Fruit fly (Drosophila melanogaster) whole organism, embryonic: Measurements from ENCODE around the gene CG16789.

Experiments
- ATbp ChIP-seq: fragments of 200-800 bp; sonication (Bioruptor generic); optimal IDR thresholded peaks from 2 replicates; lab custom pipeline; 2017; ENCODE audit warnings: missing biosample characterization, mild to moderate bottlenecking, missing genetic modification characterization, missing genetic modification reagents
- B-H2 ChIP-seq: fragments of 200-800 bp; sonication (Bioruptor generic); optimal IDR thresholded peaks from 2 replicates; lab custom pipeline; 2018; ENCODE audit warnings: missing biosample characterization, mild to moderate bottlenecking, missing genetic modification characterization
- Bdp1 ChIP-seq: fragments of 200-800 bp; sonication (Bioruptor generic); optimal IDR thresholded peaks from 3 replicates; lab custom pipeline; 2016; ENCODE audit warnings: missing biosample characterization, missing genetic modification characterization
- Bteb2 ChIP-seq: fragments of 200-800 bp; sonication (Bioruptor generic); optimal IDR thresholded peaks from 2 replicates; lab custom pipeline; 2016; ENCODE audit warnings: missing biosample characterization, missing genetic modification characterization
- CG10462 ChIP-seq: fragments of 200-800 bp; sonication (Bioruptor generic); optimal IDR thresholded peaks from 2 replicates; lab custom pipeline; 2016; ENCODE audit warnings: missing biosample characterization, missing genetic modification characterization
- CG10565 ChIP-seq: fragments of 200-800 bp; sonication (Bioruptor generic); optimal IDR thresholded peaks from 3 replicates; lab custom pipeline; 2016; ENCODE audit warnings: missing biosample characterization, mild to moderate bottlenecking, missing genetic modification characterization
- CG10979 ChIP-seq: fragments of 200-800 bp; sonication (Bioruptor generic); optimal IDR thresholded peaks from 2 replicates; lab custom pipeline; 2018; ENCODE audit warnings: missing biosample characterization, mild to moderate bottlenecking, missing genetic modification characterization, moderate library complexity
- CG1233 ChIP-seq: fragments of 200-800 bp; sonication (Bioruptor generic); optimal IDR thresholded peaks from 4 replicates; lab custom pipeline; 2018; ENCODE audit warnings: missing biosample characterization, mild to moderate bottlenecking, missing genetic modification characterization
- CG12769 ChIP-seq: fragments of 200-800 bp; sonication (Bioruptor generic); optimal IDR thresholded peaks from 2 replicates; lab custom pipeline; 2019; ENCODE audit warnings: missing biosample characterization, mild to moderate bottlenecking, missing genetic modification characterization, moderate library complexity
- CG12942 ChIP-seq: fragments of 200-800 bp; sonication (Bioruptor generic); optimal IDR thresholded peaks from 3 replicates; lab custom pipeline; 2016; ENCODE audit warnings: missing biosample characterization, missing genetic modification characterization
- CG14050 ChIP-seq: fragments of 200-800 bp; sonication (Bioruptor generic); IDR thresholded peaks from 3 replicates; pipeline ENCODE4 v1.3.6; 2022; ENCODE audit warnings: missing biosample characterization, missing genetic modification characterization
- CG15269 ChIP-seq: fragments of 200-800 bp; sonication (Bioruptor generic); optimal IDR thresholded peaks from 2 replicates; lab custom pipeline; 2018; ENCODE audit warnings: missing biosample characterization, mild to moderate bottlenecking, missing genetic modification characterization, moderate library complexity
- CG16779 ChIP-seq: fragments of 200-800 bp; sonication (Bioruptor generic); IDR thresholded peaks from 2 replicates; pipeline ENCODE4 v1.3.6; 2022; ENCODE audit warnings: missing biosample characterization, missing genetic modification characterization
- CG17361 ChIP-seq: fragments of 200-800 bp; sonication (Bioruptor generic); IDR thresholded peaks from 3 replicates; pipeline ENCODE4 v1.3.6; 2022; ENCODE audit warnings: missing biosample characterization, missing genetic modification characterization
- CG2678 ChIP-seq: fragments of 200-800 bp; sonication (Bioruptor generic); optimal IDR thresholded peaks from 3 replicates; lab custom pipeline; 2019; ENCODE audit warnings: missing biosample characterization, mild to moderate bottlenecking, missing genetic modification characterization, moderate library complexity
- CG3163 ChIP-seq: fragments of 200-800 bp; sonication (Bioruptor generic); optimal IDR thresholded peaks from 3 replicates; lab custom pipeline; 2016; ENCODE audit warnings: missing biosample characterization, missing genetic modification characterization
- CG4360 ChIP-seq: fragments of 200-800 bp; sonication (Bioruptor generic); IDR thresholded peaks from 2 replicates; pipeline ENCODE4 v1.3.6; 2022; ENCODE audit warnings: missing biosample characterization, missing genetic modification characterization
- CG6765 ChIP-seq: fragments of 200-800 bp; sonication (Bioruptor generic); optimal IDR thresholded peaks from 3 replicates; lab custom pipeline; 2017; ENCODE audit warnings: missing biosample characterization, mild to moderate bottlenecking, missing genetic modification characterization
- CG6813 ChIP-seq: fragments of 200-800 bp; sonication (Bioruptor generic); optimal IDR thresholded peaks from 2 replicates; lab custom pipeline; 2017; ENCODE audit warnings: missing biosample characterization, missing genetic modification characterization, mild to moderate bottlenecking, moderate library complexity, missing genetic modification reagents
- CG7556 ChIP-seq: fragments of 200-800 bp; sonication (Bioruptor generic); optimal IDR thresholded peaks from 2 replicates; lab custom pipeline; 2017; ENCODE audit warnings: missing biosample characterization, mild to moderate bottlenecking, missing genetic modification characterization
- CG7928 ChIP-seq: fragments of 200-800 bp; sonication (Bioruptor generic); optimal IDR thresholded peaks from 2 replicates; lab custom pipeline; 2017; ENCODE audit warnings: missing biosample characterization, mild to moderate bottlenecking, missing genetic modification characterization
- Dfd ChIP-seq, 2 experiments: fragments of >200 bp; optimal IDR thresholded peaks; 2 replicates each; lab custom pipeline; 2017; ENCODE audit warnings: missing biosample characterization in 2 of 2, missing genetic modification characterization in 2 of 2
- Doc3 ChIP-seq: fragments of 200-800 bp; sonication (Bioruptor generic); IDR thresholded peaks from 3 replicates; pipeline ENCODE4 v1.3.6; 2022; ENCODE audit warnings: missing biosample characterization, missing genetic modification characterization; ENCODE audit not compliant: partially characterized antibody
- Drgx ChIP-seq: fragments of 200-800 bp; sonication (Bioruptor generic); IDR thresholded peaks from 2 replicates; pipeline ENCODE4 v1.3.6; 2022; ENCODE audit warnings: missing biosample characterization, missing genetic modification characterization
- Fer1 ChIP-seq: fragments of 200-800 bp; sonication (Bioruptor generic); optimal IDR thresholded peaks from 2 replicates; lab custom pipeline; 2017; ENCODE audit warnings: missing biosample characterization, mild to moderate bottlenecking, missing genetic modification characterization
- Hr3 ChIP-seq: fragments of 200-800 bp; sonication (Bioruptor generic); optimal IDR thresholded peaks from 3 replicates; lab custom pipeline; 2016; ENCODE audit warnings: missing biosample characterization, missing genetic modification characterization
- Hr39 ChIP-seq: fragments of >200 bp; optimal IDR thresholded peaks from 2 replicates; lab custom pipeline; 2017
- Neu2 ChIP-seq: fragments of 200-800 bp; sonication (Bioruptor generic); optimal IDR thresholded peaks from 3 replicates; lab custom pipeline; 2016; ENCODE audit warnings: missing biosample characterization, missing genetic modification characterization, borderline replicate concordance
- Nf-YA ChIP-seq: fragments of 200-800 bp; sonication (Bioruptor generic); IDR thresholded peaks from 2 replicates; pipeline ENCODE4 v1.3.6; 2022; ENCODE audit warnings: missing biosample characterization, missing genetic modification characterization
- Rx ChIP-seq: fragments of 200-800 bp; sonication (Bioruptor generic); IDR thresholded peaks from 2 replicates; pipeline ENCODE4 v1.3.6; 2022; ENCODE audit warnings: missing biosample characterization, missing genetic modification characterization
- Sox100B ChIP-seq: fragments of 200-800 bp; sonication (Bioruptor generic); optimal IDR thresholded peaks from 3 replicates; lab custom pipeline; 2018; ENCODE audit warnings: missing biosample characterization, mild to moderate bottlenecking, missing genetic modification characterization
- YL-1 ChIP-seq: fragments of 200-800 bp; sonication (Bioruptor generic); optimal IDR thresholded peaks from 3 replicates; lab custom pipeline; 2017; ENCODE audit warnings: missing biosample characterization, mild to moderate bottlenecking, missing genetic modification characterization
- chif ChIP-seq, 2 experiments: fragments of 200-800 bp; sonication (Bioruptor generic); optimal IDR thresholded peaks; 3 replicates each; lab custom pipeline; 2016; ENCODE audit warnings: missing biosample characterization in 2 of 2, missing genetic modification characterization in 2 of 2
- chn ChIP-seq: fragments of 200-800 bp; sonication (Bioruptor generic); optimal IDR thresholded peaks from 2 replicates; lab custom pipeline; 2016; ENCODE audit warnings: missing biosample characterization, missing genetic modification characterization
- da ChIP-seq: fragments of 200-800 bp; sonication (Bioruptor generic); optimal IDR thresholded peaks from 2 replicates; lab custom pipeline; 2016; ENCODE audit warnings: missing biosample characterization, missing genetic modification characterization
- emc ChIP-seq: fragments of 200-800 bp; sonication (Bioruptor generic); optimal IDR thresholded peaks from 2 replicates; lab custom pipeline; 2016; ENCODE audit warnings: missing biosample characterization, missing genetic modification characterization
- eve ChIP-seq, 2 experiments: fragments of >200 bp; optimal IDR thresholded peaks; 2 replicates each; lab custom pipeline; 2017; ENCODE audit warnings: missing biosample characterization in 2 of 2, missing genetic modification characterization in 2 of 2
- ewg ChIP-seq: fragments of 200-800 bp; sonication (Bioruptor generic); optimal IDR thresholded peaks from 3 replicates; lab custom pipeline; 2017; ENCODE audit warnings: mild to moderate bottlenecking, missing biosample characterization, missing genetic modification reagents, missing genetic modification characterization
- eyg ChIP-seq: fragments of 200-800 bp; sonication (Bioruptor generic); optimal IDR thresholded peaks from 3 replicates; lab custom pipeline; 2016; ENCODE audit warnings: missing biosample characterization, missing genetic modification characterization
- gcm2 ChIP-seq: fragments of 200-800 bp; sonication (Bioruptor generic); optimal IDR thresholded peaks from 2 replicates; lab custom pipeline; 2016; ENCODE audit warnings: missing biosample characterization, missing genetic modification characterization
- gro ChIP-seq: fragments of 200-800 bp; sonication (Bioruptor generic); optimal IDR thresholded peaks from 2 replicates; lab custom pipeline; 2016; ENCODE audit warnings: missing biosample characterization, missing genetic modification characterization
- hbn ChIP-seq: fragments of 200-800 bp; sonication (Bioruptor generic); IDR thresholded peaks from 2 replicates; pipeline ENCODE4 v1.3.6; 2022; ENCODE audit warnings: missing biosample characterization, missing genetic modification characterization; ENCODE audit not compliant: partially characterized antibody
- her ChIP-seq: fragments of 200-800 bp; sonication (Bioruptor generic); optimal IDR thresholded peaks from 2 replicates; lab custom pipeline; 2016; ENCODE audit warnings: missing biosample characterization, missing genetic modification characterization
- hth ChIP-seq: fragments of >200 bp; optimal IDR thresholded peaks from 2 replicates; lab custom pipeline; 2017; ENCODE audit warnings: inconsistent platforms
- lab ChIP-seq: fragments of 200-800 bp; sonication (Bioruptor generic); optimal IDR thresholded peaks from 3 replicates; lab custom pipeline; 2017; ENCODE audit warnings: missing biosample characterization, missing genetic modification characterization, mild to moderate bottlenecking, moderate library complexity, missing genetic modification reagents
- lilli ChIP-seq: fragments of 200-800 bp; sonication (Bioruptor generic); optimal IDR thresholded peaks from 3 replicates; lab custom pipeline; 2016; ENCODE audit warnings: missing biosample characterization, missing genetic modification characterization
- lmd ChIP-seq: fragments of 200-800 bp; sonication (Bioruptor generic); IDR thresholded peaks from 2 replicates; pipeline ENCODE4 v1.3.6; 2022; ENCODE audit warnings: missing biosample characterization, missing genetic modification characterization
- onecut ChIP-seq: fragments of 200-800 bp; sonication (Bioruptor generic); IDR thresholded peaks from 2 replicates; pipeline ENCODE4 v1.3.6; 2022; ENCODE audit warnings: missing biosample characterization, missing genetic modification characterization
- pfk ChIP-seq: fragments of 200-800 bp; sonication (Bioruptor generic); optimal IDR thresholded peaks from 2 replicates; lab custom pipeline; 2018; ENCODE audit warnings: missing biosample characterization, mild to moderate bottlenecking, missing genetic modification characterization, moderate library complexity
- run ChIP-seq: fragments of 200-800 bp; sonication (Bioruptor generic); optimal IDR thresholded peaks from 3 replicates; lab custom pipeline; 2018; ENCODE audit warnings: missing biosample characterization, mild to moderate bottlenecking, missing genetic modification characterization
- tap ChIP-seq: fragments of 200-800 bp; optimal IDR thresholded peaks from 3 replicates; lab custom pipeline; 2019; ENCODE audit warnings: missing biosample characterization, mild to moderate bottlenecking, missing genetic modification characterization, moderate library complexity

CG16789 gene

DNA sequence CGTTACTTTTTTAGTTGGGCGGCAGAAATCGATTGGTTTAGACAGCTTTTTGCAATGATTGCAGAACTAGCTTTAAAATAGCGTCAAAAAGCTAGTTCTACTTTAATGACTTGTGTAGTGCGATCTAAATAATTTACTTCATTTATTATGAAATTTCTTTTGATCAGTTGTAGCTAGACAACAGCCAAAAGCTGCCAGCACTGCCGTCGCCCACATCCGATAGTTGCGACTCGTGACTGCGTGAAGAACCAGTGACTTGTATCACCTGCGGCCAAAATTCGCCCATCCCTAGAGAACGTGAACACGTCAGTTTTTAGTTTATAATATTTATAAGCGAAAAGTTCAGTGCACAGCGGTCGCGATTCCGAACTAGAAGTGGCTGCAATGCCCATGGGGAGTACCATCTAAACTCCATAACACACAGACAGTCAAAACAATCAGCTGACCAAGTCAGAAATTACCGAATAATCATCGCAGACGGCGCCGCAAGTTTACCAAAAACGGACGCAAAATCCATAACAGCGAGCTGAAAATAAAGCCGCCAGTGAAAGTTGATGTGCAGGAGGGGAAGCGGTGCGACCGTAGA lies 20.8 kb downstream of the CG16789 start, which contains the start of gene P58IPK (continued):
- peak; percentile 58 for TF ChIP-seq CG3163 (GFP tag; lab: Kevin White, UChicago)
- TF ChIP-seq Neu2: no peak
- no peak for TF ChIP-seq onecut
- peak; percentile 87 for TF ChIP-seq Doc3 (GFP tag; lab: Robert Waterston, UW)
- TF ChIP-seq tap: no peak
- peak; percentile 64; the same call in 1 of the 2 replicates for TF ChIP-seq Rx
- TF ChIP-seq CG15269: peak; percentile 48
- peak; percentile 19 for TF ChIP-seq ewg
- peak; percentile 34 for TF ChIP-seq da (GFP tag; lab: Kevin White, UChicago)
- TF ChIP-seq chn: peak; percentile 66
- TF ChIP-seq CG6813 (GFP tag; lab: Kevin White, UChicago): no peak
- TF ChIP-seq her (GFP tag; lab: Kevin White, UChicago): peak; percentile 44
- no peak for TF ChIP-seq CG16779
- peak; percentile 42 for TF ChIP-seq eyg (GFP tag; lab: Kevin White, UChicago)
- TF ChIP-seq lmd (GFP tag; lab: Robert Waterston, UW): peak; percentile 66; the same call in 1 of the 2 replicates
- no peak for TF ChIP-seq CG6765 (GFP tag; lab: Kevin White, UChicago)
- no peak for TF ChIP-seq Sox100B (GFP tag; lab: Kevin White, UChicago)
- TF ChIP-seq CG4360: no peak
- TF ChIP-seq gro (GFP tag; lab: Kevin White, UChicago): peak; percentile 82
- no peak for TF ChIP-seq Dfd (GFP tag; optimal IDR thresholded peaks at IDR 0.05; lab: Kevin White, UChicago)
- peak; percentile 16; the same call in 1 of the 2 replicates for TF ChIP-seq Drgx (GFP tag; lab: Robert Waterston, UW)
- TF ChIP-seq lilli (GFP tag; lab: Kevin White, UChicago): peak; percentile 87
- TF ChIP-seq CG7928: peak; percentile 44
- peak; percentile 42 to 57 for TF ChIP-seq chif (GFP tag; optimal IDR thresholded peaks at IDR 0.05; lab: Kevin White, UChicago)
- TF ChIP-seq Hr3 (GFP tag; lab: Kevin White, UChicago): peak; percentile 46
- TF ChIP-seq CG2678: no peak
- TF ChIP-seq CG10979: peak; percentile 32
- no peak for TF ChIP-seq CG10565 (GFP tag; lab: Kevin White, UChicago)
- peak; percentile 69 for TF ChIP-seq Bdp1 (GFP tag; lab: Kevin White, UChicago)
- no peak for TF ChIP-seq CG14050 (GFP tag; lab: Robert Waterston, UW)
- TF ChIP-seq gcm2 (GFP tag; lab: Kevin White, UChicago): no peak
- TF ChIP-seq run (tag; lab: Kevin White, UChicago): no peak
- peak; percentile 41 for TF ChIP-seq Fer1 (GFP tag; lab: Kevin White, UChicago)
- TF ChIP-seq CG7556 (GFP tag; lab: Kevin White, UChicago): peak; percentile 2
- TF ChIP-seq CG12942 (GFP tag; lab: Kevin White, UChicago): peak; percentile 47
- TF ChIP-seq CG12769 (tag; lab: Kevin White, UChicago): peak; percentile 69
- peak; percentile 40 for TF ChIP-seq lab (GFP tag; lab: Kevin White, UChicago)
- peak; percentile 16 for TF ChIP-seq CG1233 (GFP tag; lab: Kevin White, UChicago)
- peak; percentile 73 for TF ChIP-seq YL-1 (GFP tag; lab: Kevin White, UChicago)
- TF ChIP-seq hbn (GFP tag; lab: Robert Waterston, UW): peak; percentile 88
- TF ChIP-seq pfk: no peak
- TF ChIP-seq Nf-YA: no peak
- TF ChIP-seq ATbp (GFP tag; lab: Kevin White, UChicago): no peak
- peak; percentile 34 for TF ChIP-seq CG10462 (GFP tag; lab: Kevin White, UChicago)
- peak; percentile 70 for TF ChIP-seq Bteb2 (GFP tag; lab: Kevin White, UChicago)
- peak; percentile 48 for TF ChIP-seq B-H2 (GFP tag; lab: Kevin White, UChicago)
- no peak for TF ChIP-seq Hr39
- TF ChIP-seq hth (lab: Kevin White, UChicago): no peak
- peak; percentile 75 for TF ChIP-seq CG17361 (GFP tag; lab: Robert Waterston, UW)
- TF ChIP-seq eve (GFP tag; optimal IDR thresholded peaks at IDR 0.05; lab: Kevin White, UChicago): no peak
- TF ChIP-seq emc: no peak
